Worm (Caenorhabditis elegans): ENCODE results near the gene C42C1.8.

ce11 chrIV:12311597-12311996, 20.8 kb downstream of the C42C1.8 start, which contains the start of gene oac-58:
- TF ChIP-seq ama-1 (optimal IDR thresholded peaks at IDR 0.05) (no peak), elt-3 (tag; optimal IDR thresholded peaks at IDR 0.05) (no peak)

All from whole organism, L2 larva.